Worm (Caenorhabditis elegans) whole organism, L4 larva: ENCODE data around the gene Y53C12B.1.
A peak's percentile ranks its signal among the peaks of the same experiment; 100 is the strongest.

Experiments
- D1046.2 ChIP-seq: fragments of 200-800 bp; sonication (Bioruptor generic); IDR thresholded peaks from 2 replicates; pipeline ENCODE4 v1.3.6; 2022; ENCODE audit warnings: missing genetic modification characterization, missing compliant biosample characterization
- F44E2.7 ChIP-seq: fragments of 200-800 bp; sonication (Bioruptor generic); IDR thresholded peaks from 2 replicates; pipeline ENCODE4 v2.1.2; 2022; ENCODE audit warnings: missing genetic modification characterization, missing compliant biosample characterization
- F49E8.2 ChIP-seq: sonication (generic microtip); optimal IDR thresholded peaks from 2 replicates; lab custom pipeline; 2016; ENCODE audit warnings: missing compliant biosample characterization, mild to moderate bottlenecking, missing genetic modification characterization, borderline replicate concordance
- T20F7.1 ChIP-seq: fragments of 200-800 bp; sonication (Bioruptor generic); optimal IDR thresholded peaks from 2 replicates; lab custom pipeline; 2018; ENCODE audit warnings: mild to moderate bottlenecking, missing genetic modification characterization, missing compliant biosample characterization
- Y105C5A.15 ChIP-seq: fragments of 200-800 bp; sonication (Bioruptor generic); IDR thresholded peaks from 2 replicates; pipeline ENCODE4 v1.3.6; 2022; ENCODE audit warnings: missing genetic modification characterization, missing compliant biosample characterization
- Y48G9A.11 ChIP-seq: fragments of 200-800 bp; sonication (Bioruptor generic); IDR thresholded peaks from 2 replicates; pipeline ENCODE4 v1.3.6; 2022; ENCODE audit warnings: missing genetic modification reagents, missing genetic modification characterization, missing compliant biosample characterization
- ZK337.2 ChIP-seq: fragments of 200-800 bp; sonication (Bioruptor generic); IDR thresholded peaks from 2 replicates; pipeline ENCODE4 v1.3.6; 2022; ENCODE audit warnings: missing genetic modification reagents, missing genetic modification characterization, missing compliant biosample characterization
- ZK546.5 ChIP-seq, 2 experiments: sonication (generic microtip); optimal IDR thresholded peaks; 2 replicates each; lab custom pipeline; 2017; ENCODE audit warnings: missing biosample characterization in 2 of 2, missing genetic modification characterization in 2 of 2
- aha-1 ChIP-seq: fragments of 150-350 bp; peaks from one replicate; lab custom pipeline; 2014; ENCODE audit warnings: missing biosample characterization, missing genetic modification characterization
- attf-4 ChIP-seq: sonication (generic microtip); optimal IDR thresholded peaks from 3 replicates; lab custom pipeline; 2017; ENCODE audit warnings: missing biosample characterization, missing genetic modification characterization
- ceh-20 ChIP-seq: fragments of 200-800 bp; sonication (Bioruptor generic); IDR thresholded peaks from 2 replicates; pipeline ENCODE4 v1.3.6; 2022; ENCODE audit warnings: missing genetic modification reagents, missing genetic modification characterization, missing compliant biosample characterization
- ceh-32 ChIP-seq: sonication (generic microtip); optimal IDR thresholded peaks from 2 replicates; lab custom pipeline; 2016; ENCODE audit warnings: mild to moderate bottlenecking, missing genetic modification characterization, missing compliant biosample characterization; ENCODE audit not compliant: poor library complexity
- ceh-44 ChIP-seq: fragments of 200-800 bp; sonication (Bioruptor generic); IDR thresholded peaks from 2 replicates; pipeline ENCODE4 v1.3.6; 2022; ENCODE audit warnings: missing genetic modification reagents, missing genetic modification characterization, missing compliant biosample characterization
- ceh-82 ChIP-seq: sonication (generic microtip); optimal IDR thresholded peaks from 2 replicates; lab custom pipeline; 2017; ENCODE audit warnings: missing biosample characterization, missing genetic modification characterization
- ces-1 ChIP-seq: fragments of 150-350 bp; sonication (generic microtip); optimal IDR thresholded peaks from 4 replicates; lab custom pipeline; 2014; ENCODE audit warnings: missing biosample characterization, missing genetic modification reagents, missing genetic modification characterization
- ctbp-1 ChIP-seq: fragments of 200-800 bp; sonication (Bioruptor generic); IDR thresholded peaks from 2 replicates; pipeline ENCODE4 v1.3.6; 2022; ENCODE audit warnings: missing genetic modification reagents, missing genetic modification characterization, missing compliant biosample characterization
- daf-19 ChIP-seq: fragments of 200-800 bp; sonication (Bioruptor generic); conservative IDR thresholded peaks from 2 replicates; pipeline ENCODE4 v1.3.6; 2022; ENCODE audit warnings: missing genetic modification characterization, missing compliant biosample characterization
- dve-1 ChIP-seq: sonication (generic microtip); optimal IDR thresholded peaks from 2 replicates; lab custom pipeline; 2017; ENCODE audit warnings: antibody characterized with exemption, mild to moderate bottlenecking, missing genetic modification characterization, missing compliant biosample characterization; ENCODE audit not compliant: insufficient read depth
- egl-43 ChIP-seq: fragments of 200-800 bp; sonication (Bioruptor generic); IDR thresholded peaks from 2 replicates; pipeline ENCODE4 v1.3.6; 2022; ENCODE audit warnings: missing genetic modification reagents, missing genetic modification characterization, missing compliant biosample characterization
- fkh-10 ChIP-seq: fragments of 150-350 bp; optimal IDR thresholded peaks from 2 replicates; lab custom pipeline; 2014; ENCODE audit warnings: missing biosample characterization, missing genetic modification reagents, missing genetic modification characterization
- hlh-11 ChIP-seq: fragments of 200-800 bp; sonication (Bioruptor generic); optimal IDR thresholded peaks from 2 replicates; lab custom pipeline; 2018; ENCODE audit warnings: mild to moderate bottlenecking, missing genetic modification characterization, missing compliant biosample characterization
- hmg-1.1 ChIP-seq: fragments of 200-800 bp; sonication (Bioruptor generic); IDR thresholded peaks from 2 replicates; pipeline ENCODE4 v1.3.6; 2022; ENCODE audit warnings: missing genetic modification reagents, missing genetic modification characterization, missing compliant biosample characterization
- lin-1 ChIP-seq: fragments of 200-800 bp; sonication (Bioruptor generic); IDR thresholded peaks from 2 replicates; pipeline ENCODE4 v1.3.6; 2022; ENCODE audit warnings: missing genetic modification reagents, missing genetic modification characterization, missing compliant biosample characterization
- lin-15B ChIP-seq: fragments of 150-350 bp; sonication (generic microtip); optimal IDR thresholded peaks from 3 replicates; lab custom pipeline; 2014; ENCODE audit warnings: missing biosample characterization, missing genetic modification characterization
- lin-38 ChIP-seq: fragments of 200-800 bp; sonication (Bioruptor generic); IDR thresholded peaks from 2 replicates; pipeline ENCODE4 v1.3.6; 2022; ENCODE audit warnings: missing genetic modification reagents, missing genetic modification characterization, missing compliant biosample characterization
- lin-39 ChIP-seq: fragments of 150-350 bp; optimal IDR thresholded peaks from 2 replicates; lab custom pipeline; 2014; ENCODE audit warnings: missing biosample characterization, missing genetic modification reagents, missing genetic modification characterization
- lsy-2 ChIP-seq, 2 experiments: fragments of 150-350 bp in 1 of 2; sonication (generic microtip) in 1 of 2; optimal IDR thresholded peaks; 2 replicates each; lab custom pipeline; 2014 to 2017; ENCODE audit warnings: missing biosample characterization in 2 of 2, missing genetic modification characterization in 2 of 2
- madf-9 ChIP-seq: fragments of 200-800 bp; sonication (Bioruptor generic); conservative IDR thresholded peaks from 2 replicates; pipeline ENCODE4 v1.3.6; 2022; ENCODE audit warnings: missing genetic modification reagents, missing genetic modification characterization, missing compliant biosample characterization
- mdl-1 ChIP-seq, 2 experiments: fragments of 150-350 bp in 1 of 2; sonication (generic microtip) in 1 of 2; optimal IDR thresholded peaks; 2 replicates each; lab custom pipeline; 2014 to 2017; ENCODE audit warnings: missing biosample characterization in 2 of 2, missing genetic modification characterization in 2 of 2
- mxl-2 ChIP-seq: fragments of 200-800 bp; sonication (Bioruptor generic); conservative IDR thresholded peaks from 2 replicates; pipeline ENCODE4 v1.3.6; 2022; ENCODE audit warnings: missing genetic modification reagents, missing genetic modification characterization, missing compliant biosample characterization
- mxl-3 ChIP-seq: fragments of 200-800 bp; sonication (Bioruptor generic); optimal IDR thresholded peaks from 2 replicates; lab custom pipeline; 2018; ENCODE audit warnings: mild to moderate bottlenecking, missing genetic modification characterization, missing compliant biosample characterization
- nhr-10 ChIP-seq: fragments of 150-350 bp; optimal IDR thresholded peaks from 2 replicates; lab custom pipeline; 2014; ENCODE audit warnings: missing biosample characterization, missing genetic modification characterization
- nhr-102 ChIP-seq: sonication (generic microtip); optimal IDR thresholded peaks from 2 replicates; lab custom pipeline; 2016; ENCODE audit warnings: mild to moderate bottlenecking, missing genetic modification characterization, moderate library complexity, missing compliant biosample characterization
- nhr-11 ChIP-seq: fragments of 150-350 bp; optimal IDR thresholded peaks from 2 replicates; lab custom pipeline; 2014; ENCODE audit warnings: missing biosample characterization, missing genetic modification characterization
- nhr-28 ChIP-seq: fragments of 150-350 bp; optimal IDR thresholded peaks from 2 replicates; lab custom pipeline; 2014; ENCODE audit warnings: missing biosample characterization, missing genetic modification characterization
- nhr-41 ChIP-seq: fragments of 200-800 bp; sonication (Bioruptor generic); IDR thresholded peaks from 2 replicates; pipeline ENCODE4 v1.3.6; 2022; ENCODE audit warnings: missing genetic modification reagents, missing genetic modification characterization, missing compliant biosample characterization
- nhr-6 ChIP-seq: fragments of 150-350 bp; optimal IDR thresholded peaks from 2 replicates; lab custom pipeline; 2014; ENCODE audit warnings: missing biosample characterization, missing genetic modification characterization
- nhr-76 ChIP-seq: fragments of 150-350 bp; optimal IDR thresholded peaks from 2 replicates; lab custom pipeline; 2014; ENCODE audit warnings: missing biosample characterization, missing genetic modification characterization
- saeg-2 ChIP-seq: fragments of 200-800 bp; sonication (Bioruptor generic); IDR thresholded peaks from 2 replicates; pipeline ENCODE4 v1.3.6; 2022; ENCODE audit warnings: missing genetic modification reagents, missing genetic modification characterization, missing compliant biosample characterization
- sdz-12 ChIP-seq: fragments of 200-800 bp; sonication (Bioruptor generic); optimal IDR thresholded peaks from 2 replicates; lab custom pipeline; 2018; ENCODE audit warnings: mild to moderate bottlenecking, missing genetic modification characterization, missing compliant biosample characterization
- skn-1 ChIP-seq: fragments of 150-350 bp; optimal IDR thresholded peaks from 2 replicates; lab custom pipeline; 2014; ENCODE audit warnings: missing biosample characterization, missing genetic modification characterization
- spr-1 ChIP-seq: sonication (generic microtip); optimal IDR thresholded peaks from 2 replicates; lab custom pipeline; 2016; ENCODE audit warnings: mild to moderate bottlenecking, missing genetic modification characterization, missing compliant biosample characterization
- tra-1 ChIP-seq: fragments of 200-800 bp; sonication (Bioruptor generic); IDR thresholded peaks from 2 replicates; pipeline ENCODE4 v1.3.6; 2022; ENCODE audit warnings: missing genetic modification reagents, missing genetic modification characterization, missing compliant biosample characterization
- unc-62 ChIP-seq, 3 experiments: fragments of 150-350 bp in 1 of 3; sonication (generic microtip); optimal IDR thresholded peaks in 2 of 3; peaks in 1 of 3; 1 replicate in 1 of 3; 2 replicates in 2 of 3; lab custom pipeline; 2014 to 2017; ENCODE audit warnings: missing biosample characterization in 3 of 3, missing genetic modification characterization in 3 of 3, missing genetic modification reagents in 3 of 3, missing genotype in 1 of 3
- vab-7 ChIP-seq: fragments of 200-800 bp; sonication (Bioruptor generic); IDR thresholded peaks from 2 replicates; pipeline ENCODE4 v1.3.6; 2022; ENCODE audit warnings: missing genetic modification reagents, missing genetic modification characterization, missing compliant biosample characterization
- zfp-3 ChIP-seq: fragments of 200-800 bp; sonication (Bioruptor generic); conservative IDR thresholded peaks from 2 replicates; pipeline ENCODE4 v1.3.6; 2022; ENCODE audit warnings: missing genetic modification reagents, missing genetic modification characterization, missing compliant biosample characterization

Gene Y53C12B.1

DNA sequence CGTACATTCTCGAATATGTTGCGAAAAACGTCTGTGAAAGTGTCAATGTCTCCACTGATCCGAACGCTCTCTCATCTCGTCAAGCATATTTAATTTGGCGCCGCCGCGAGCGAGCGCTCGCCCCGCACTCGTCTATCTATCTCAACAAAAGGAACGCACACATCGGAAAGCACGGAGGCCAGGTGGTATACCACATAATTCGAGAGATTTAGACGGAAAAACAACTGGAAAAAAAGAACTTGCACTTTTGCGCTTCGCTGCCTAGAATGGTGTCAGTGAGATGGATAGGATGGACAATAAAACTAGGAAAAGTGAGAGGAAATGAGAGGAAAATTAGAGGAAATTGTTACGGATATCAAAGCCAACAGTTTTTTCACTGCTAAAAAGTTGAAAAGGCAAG, 16.7 kb downstream of the Y53C12B.1 start:
- TF ChIP-seq nhr-41 (GFP tag; lab: Robert Waterston, UW) (no peak), ceh-82 (tag; lab: Kevin White, UChicago) (no peak), mxl-3 (GFP tag; lab: Kevin White, UChicago) (peak; percentile 55), ceh-20 (GFP tag; lab: Robert Waterston, UW) (no peak), F44E2.7 (GFP tag; lab: Robert Waterston, UW) (no peak), nhr-102 (tag; lab: Kevin White, UChicago) (no peak), hlh-11 (tag; lab: Kevin White, UChicago) (peak; percentile 12), ZK546.5 (tag; optimal IDR thresholded peaks at IDR 0.05; lab: Kevin White, UChicago) (no peak), unc-62 (GFP tag; optimal IDR thresholded peaks at IDR 0.05 in 1 of 2; lab: Kevin White, UChicago) (no peak), unc-62 (tag; optimal IDR thresholded peaks at IDR 0.05; lab: Kevin White, UChicago) (no peak), Y48G9A.11 (no peak), nhr-28 (peak; percentile 24), madf-9 (GFP tag; lab: Robert Waterston, UW) (no peak), vab-7 (GFP tag; lab: Robert Waterston, UW) (no peak), nhr-10 (tag; lab: Kevin White, UChicago) (no peak), aha-1 (peak; percentile 49), ZK337.2 (GFP tag; lab: Robert Waterston, UW) (no peak), mxl-2 (GFP tag; lab: Robert Waterston, UW) (no peak), tra-1 (0 out of 2 replicates have a peak, but pooled peaks have one; percentile 65), spr-1 (tag; lab: Kevin White, UChicago) (no peak), daf-19 (GFP tag; lab: Robert Waterston, UW) (no peak), zfp-3 (GFP tag; lab: Robert Waterston, UW) (no peak), nhr-76 (tag; lab: Kevin White, UChicago) (no peak), mdl-1 (tag; optimal IDR thresholded peaks at IDR 0.05; lab: Kevin White, UChicago) (peak in 1 of 2 experiments; percentile 45), T20F7.1 (no peak), nhr-11 (tag; lab: Kevin White, UChicago) (no peak), dve-1 (tag; lab: Kevin White, UChicago) (no peak), skn-1 (tag; lab: Kevin White, UChicago) (no peak), Y105C5A.15 (GFP tag; lab: Robert Waterston, UW) (no peak)

DNA sequence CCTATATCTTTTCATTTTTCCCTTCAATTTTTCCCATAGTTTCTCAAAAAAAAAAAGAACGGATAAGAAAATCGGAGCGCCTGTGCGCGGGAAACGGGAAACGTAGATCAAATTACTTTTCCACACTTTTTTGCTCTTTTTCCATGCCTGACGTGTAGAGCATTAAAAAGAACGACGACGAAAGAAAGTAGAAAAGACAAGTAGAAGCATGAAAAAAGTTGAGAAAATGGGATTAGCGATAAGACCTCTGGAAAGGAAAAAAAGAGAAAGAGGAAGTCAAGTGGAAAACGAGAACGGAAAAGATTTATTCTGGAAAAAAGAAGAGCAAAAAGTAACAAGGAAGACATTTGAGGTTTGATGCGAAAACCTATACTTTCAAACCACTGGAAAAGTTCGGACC, 17.4 kb downstream of the Y53C12B.1 start:
- no peak for TF ChIP-seq attf-4
- TF ChIP-seq lin-15B (tag; lab: Kevin White, UChicago), result no peak
- TF ChIP-seq ces-1 (GFP tag; lab: Kevin White, UChicago), result peak; percentile 64
- TF ChIP-seq ceh-44, result no peak
- TF ChIP-seq ctbp-1 (GFP tag; lab: Robert Waterston, UW), result 0 out of 2 replicates have a peak, but pooled peaks have one; percentile 20
- TF ChIP-seq fkh-10, result peak; percentile 83
- TF ChIP-seq saeg-2 (GFP tag; lab: Robert Waterston, UW), result no peak
- TF ChIP-seq lin-38 (GFP tag; lab: Robert Waterston, UW), result no peak
- TF ChIP-seq lsy-2 (tag; optimal IDR thresholded peaks at IDR 0.05; lab: Kevin White, UChicago), result peak in 1 of 2 experiments; percentile 1
- no peak for TF ChIP-seq D1046.2 (GFP tag; lab: Robert Waterston, UW)
- TF ChIP-seq madf-9 (GFP tag; lab: Robert Waterston, UW), result no peak

DNA sequence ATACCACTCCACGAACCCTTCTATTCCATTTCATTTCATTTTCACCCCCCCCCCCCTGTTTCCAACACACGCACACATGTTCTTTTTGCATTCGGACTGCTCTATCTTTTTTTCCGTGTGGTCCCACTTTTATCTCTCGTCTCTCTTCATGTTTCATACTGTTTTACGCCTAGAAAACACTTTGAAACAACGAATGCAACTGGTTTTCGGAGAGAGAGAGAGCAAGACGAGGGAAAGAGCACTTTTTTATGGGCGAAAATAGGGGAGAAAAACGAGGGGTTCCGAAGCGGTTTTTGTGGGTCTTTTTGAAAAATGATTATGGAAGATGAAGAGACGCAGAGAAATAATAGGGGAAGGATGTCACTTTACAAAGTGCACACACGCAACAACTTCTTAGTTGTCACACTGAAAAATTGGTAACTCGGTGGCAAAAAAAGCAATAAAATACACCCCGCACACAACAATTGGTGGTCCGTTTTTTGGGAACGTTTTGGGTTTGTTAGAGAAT, 18.6 kb downstream of the Y53C12B.1 start:
- TF ChIP-seq nhr-6 (tag; lab: Kevin White, UChicago), result no peak
- peak; percentile 12 for TF ChIP-seq hlh-11 (tag; lab: Kevin White, UChicago)
- no peak for TF ChIP-seq lin-1 (GFP tag; lab: Robert Waterston, UW)
- 0 out of 2 replicates have a peak, but pooled peaks have one; percentile 42 for TF ChIP-seq tra-1
- no peak for TF ChIP-seq lin-39
- TF ChIP-seq egl-43 (GFP tag; lab: Robert Waterston, UW), result 0 out of 2 replicates have a peak, but pooled peaks have one; percentile 10
- 0 out of 2 replicates have a peak, but pooled peaks have one; percentile 38 for TF ChIP-seq hmg-1.1 (GFP tag; lab: Robert Waterston, UW)
- TF ChIP-seq unc-62 (GFP tag; optimal IDR thresholded peaks at IDR 0.05 in 1 of 2; lab: Kevin White, UChicago), result peak in 1 of 2 experiments; percentile 32
- no peak for TF ChIP-seq unc-62 (tag; optimal IDR thresholded peaks at IDR 0.05; lab: Kevin White, UChicago)
- peak; percentile 8 for TF ChIP-seq nhr-11 (tag; lab: Kevin White, UChicago)
- no peak for TF ChIP-seq ceh-32
- TF ChIP-seq lsy-2 (tag; optimal IDR thresholded peaks at IDR 0.05; lab: Kevin White, UChicago), result peak in 1 of 2 experiments; percentile 6
- TF ChIP-seq sdz-12 (GFP tag; lab: Kevin White, UChicago), result no peak
- TF ChIP-seq F49E8.2 (tag; lab: Kevin White, UChicago), result no peak
